Fruit fly (Drosophila melanogaster): ENCODE results near the gene Sac1.

Sac1 gene

DNA sequence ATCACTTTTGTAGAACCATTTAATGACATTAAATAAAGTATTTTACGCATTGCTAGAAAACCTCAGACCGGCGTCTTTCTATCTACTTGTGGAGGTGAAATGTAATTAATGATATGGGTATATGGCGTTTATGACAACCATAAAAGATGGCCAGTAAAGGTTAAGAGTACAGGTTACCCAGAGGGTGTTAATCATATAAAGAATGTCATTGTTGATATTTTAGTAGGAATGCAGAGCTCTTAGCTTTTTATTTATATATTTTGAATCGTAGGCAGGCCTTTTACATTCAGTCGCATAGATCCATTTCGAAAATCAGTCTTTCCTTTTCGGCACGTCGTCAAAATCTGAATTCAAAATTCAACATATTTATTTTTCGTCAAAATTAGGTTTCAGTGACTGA is 2.8 kb downstream of the Sac1 start, which contains the start of gene Bfc:
TSS of gene Bfc (plus strand) at position 301 of the 400 bp plus-strand sequence.
- no peak for TF ChIP-seq CG11093 (GFP tag; IDR thresholded peaks at IDR 0.05)
- TF ChIP-seq CG7745 (tag; optimal IDR thresholded peaks at IDR 0.05): no peak
- no peak for TF ChIP-seq fru (optimal IDR thresholded peaks at IDR 0.05)

DNA sequence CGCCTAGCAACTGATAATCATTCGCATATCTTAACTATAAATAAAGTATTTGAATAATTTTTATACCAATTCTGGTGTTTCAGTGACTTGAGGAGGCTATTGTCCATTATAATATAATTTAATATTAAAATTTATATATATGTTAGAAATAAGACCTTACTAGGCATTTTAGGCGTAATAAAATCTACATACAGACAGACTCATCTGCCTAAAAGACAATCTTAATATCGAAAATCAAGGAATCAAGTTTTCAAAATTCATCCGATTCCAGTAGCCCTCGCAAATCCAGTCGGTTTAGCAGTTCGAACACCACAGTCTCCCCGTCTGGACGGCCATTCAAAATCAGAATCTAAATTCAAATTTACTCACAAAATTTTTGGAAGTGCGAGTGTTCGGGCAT is 4.1 kb downstream of the Sac1 start, which contains the start of the genes CG9130 and CG9133:
TSS of gene CG9130 (plus strand) at position 301 of the 400 bp plus-strand sequence.
TSS of gene CG9133 (plus strand) at position 301 of the 400 bp plus-strand sequence.
- TF ChIP-seq CG10147 (GFP tag; optimal IDR thresholded peaks at IDR 0.05) (no peak), CG14050 (GFP tag; IDR thresholded peaks at IDR 0.05) (no peak), fru (optimal IDR thresholded peaks at IDR 0.05) (no peak), Drgx (GFP tag; IDR thresholded peaks at IDR 0.05) (no peak), Sry-β (GFP tag; optimal IDR thresholded peaks at IDR 0.05) (no peak)

DNA sequence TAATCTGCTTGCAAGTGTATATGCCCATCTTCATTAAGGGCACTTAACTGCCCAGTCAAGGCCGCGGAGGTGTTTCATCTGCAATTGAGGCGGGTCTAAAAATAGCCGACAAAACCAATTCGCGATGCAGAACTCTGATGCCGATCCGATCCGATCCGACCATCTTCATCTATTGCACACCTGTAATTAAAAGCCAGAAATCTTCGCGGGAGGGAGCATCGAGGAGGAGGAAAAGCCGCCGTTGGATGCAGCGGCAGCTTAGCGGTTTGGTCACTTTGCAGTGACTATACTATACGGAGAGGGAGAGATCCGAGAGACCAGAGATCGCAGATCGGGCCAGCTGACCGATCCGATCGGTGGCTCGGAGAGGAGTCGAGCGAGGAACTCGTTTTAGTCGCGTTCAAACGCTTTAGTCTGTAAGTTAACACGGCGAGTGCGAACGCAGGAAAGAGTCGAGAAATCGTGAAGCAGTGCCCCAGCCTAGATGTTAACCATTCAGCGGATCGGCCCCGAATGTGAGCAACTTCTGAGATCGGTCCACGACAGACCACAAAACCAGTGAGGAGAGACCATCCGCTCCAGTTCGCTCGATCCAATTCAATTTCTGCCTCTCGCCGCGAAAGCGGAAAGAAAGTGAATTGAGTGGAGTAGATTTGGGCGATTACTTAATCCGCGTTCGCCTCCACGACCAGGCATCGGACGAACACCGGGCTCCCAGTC is 8.6 kb downstream of the Sac1 start, which contains the start of gene tfc:
TSS of gene tfc (plus strand) at position 389 of the 720 bp plus-strand sequence.
- TF ChIP-seq jigr1 (GFP tag; IDR thresholded peaks at IDR 0.05) (no peak), CG2712 (tag; optimal IDR thresholded peaks at IDR 0.05) (no peak), Drgx (GFP tag; IDR thresholded peaks at IDR 0.05) (0 out of 2 replicates have a peak, but pooled peaks have one; percentile 33), Trl (optimal IDR thresholded peaks at IDR 0.05) (peak; percentile 11 to 22), Trl (GFP tag; optimal IDR thresholded peaks at IDR 0.05) (no peak), onecut (GFP tag; IDR thresholded peaks at IDR 0.05) (no peak), ftz-f1 (GFP tag; optimal IDR thresholded peaks at IDR 0.05) (no peak), CG17568 (GFP tag; optimal IDR thresholded peaks at IDR 0.05) (no peak), CG5953 (GFP tag; IDR thresholded peaks at IDR 0.05) (no peak), CG6813 (GFP tag; optimal IDR thresholded peaks at IDR 0.05) (no peak), Six4 (GFP tag; optimal IDR thresholded peaks at IDR 0.05) (no peak), oc (tag; optimal IDR thresholded peaks at IDR 0.05) (peak; percentile 18), dmrt99B (tag; optimal IDR thresholded peaks at IDR 0.05) (no peak), HLH54F (GFP tag; optimal IDR thresholded peaks at IDR 0.05) (no peak), NFAT (GFP tag; IDR thresholded peaks at IDR 0.05) (no peak), tll (GFP tag; optimal IDR thresholded peaks at IDR 0.05) (no peak), CG3065 (GFP tag; optimal IDR thresholded peaks at IDR 0.05) (no peak), Ravus (GFP tag; IDR thresholded peaks at IDR 0.05) (no peak), gro (GFP tag; optimal IDR thresholded peaks at IDR 0.05) (no peak), Deaf1 (tag; optimal IDR thresholded peaks at IDR 0.05) (peak; percentile 90), sqz (GFP tag; optimal IDR thresholded peaks at IDR 0.05) (no peak), CG15479 (GFP tag; optimal IDR thresholded peaks at IDR 0.05) (no peak), zen2 (GFP tag; IDR thresholded peaks at IDR 0.05; ENCODE audit: partially characterized antibody) (0 out of 3 replicates have a peak, but pooled peaks have one; percentile 19), Dp (GFP tag; optimal IDR thresholded peaks at IDR 0.05) (no peak), z (GFP tag; IDR thresholded peaks at IDR 0.05) (peak; percentile 81; the same call in 2 of the 3 replicates), Eip74EF (GFP tag; optimal IDR thresholded peaks at IDR 0.05) (peak in 1 of 2 experiments; percentile 14), MBD-R2 (GFP tag; IDR thresholded peaks at IDR 0.05) (no peak), CG14710 (tag; optimal IDR thresholded peaks at IDR 0.05) (no peak), CG13123 (GFP tag; optimal IDR thresholded peaks at IDR 0.05) (no peak), CG11085 (GFP tag; IDR thresholded peaks at IDR 0.05) (no peak), sens (GFP tag) (peak; percentile 18), CG7928 (GFP tag; optimal IDR thresholded peaks at IDR 0.05) (no peak), Poxn (GFP tag; IDR thresholded peaks at IDR 0.05) (no peak), kni (GFP tag; optimal IDR thresholded peaks at IDR 0.05) (peak; percentile 65), toy (GFP tag; IDR thresholded peaks at IDR 0.05) (no peak), Bteb2 (GFP tag; optimal IDR thresholded peaks at IDR 0.05) (no peak), CG13296 (GFP tag; optimal IDR thresholded peaks at IDR 0.05) (no peak), CG2202 (tag; optimal IDR thresholded peaks at IDR 0.05) (no peak), sisA (GFP tag; IDR thresholded peaks at IDR 0.05) (no peak), hkb (optimal IDR thresholded peaks at IDR 0.05) (no peak), hkb (GFP tag; IDR thresholded peaks at IDR 0.05) (no peak)

All from whole organism, embryonic.